Fruit fly (Drosophila melanogaster) whole organism, prepupa: ENCODE measurements around the gene CG14329.
A peak's percentile ranks its signal among the peaks of the same experiment; 100 is the strongest.

Source experiments
- CG10669 ChIP-seq: fragments of 200-800 bp; sonication (Bioruptor generic); optimal IDR thresholded peaks from 3 replicates; lab custom pipeline; 2018; ENCODE audit warnings: missing biosample characterization, mild to moderate bottlenecking, missing genetic modification characterization, moderate library complexity
- CG31627 ChIP-seq: fragments of 200-800 bp; sonication (Bioruptor generic); optimal IDR thresholded peaks from 3 replicates; lab custom pipeline; 2016; ENCODE audit warnings: missing biosample characterization, missing genetic modification characterization
- CG34406 ChIP-seq: fragments of 200-800 bp; sonication (Bioruptor generic); optimal IDR thresholded peaks from 3 replicates; lab custom pipeline; 2016; ENCODE audit warnings: missing biosample characterization, missing genetic modification characterization
- CG4318 ChIP-seq: fragments of 200-800 bp; sonication (Bioruptor generic); optimal IDR thresholded peaks from 3 replicates; lab custom pipeline; 2017; ENCODE audit warnings: missing biosample characterization, mild to moderate bottlenecking, missing genetic modification characterization
- CG6854 ChIP-seq: fragments of 200-800 bp; sonication (Bioruptor generic); optimal IDR thresholded peaks from 2 replicates; lab custom pipeline; 2017; ENCODE audit warnings: missing biosample characterization, mild to moderate bottlenecking, missing genetic modification characterization
- Eip75B ChIP-seq: fragments of 200-800 bp; sonication (Bioruptor generic); optimal IDR thresholded peaks from 3 replicates; lab custom pipeline; 2016; ENCODE audit warnings: missing biosample characterization, missing genetic modification characterization
- Hr4 ChIP-seq: fragments of 200-800 bp; sonication (Bioruptor generic); optimal IDR thresholded peaks from 3 replicates; lab custom pipeline; 2016; ENCODE audit warnings: missing biosample characterization, missing genetic modification characterization
- Lpt ChIP-seq: fragments of 200-800 bp; sonication (Bioruptor generic); optimal IDR thresholded peaks from 3 replicates; lab custom pipeline; 2016; ENCODE audit warnings: missing biosample characterization, missing genetic modification characterization
- Met ChIP-seq: fragments of 200-800 bp; sonication (Bioruptor generic); optimal IDR thresholded peaks from 3 replicates; lab custom pipeline; 2016; ENCODE audit warnings: missing biosample characterization, missing genetic modification characterization
- dsx ChIP-seq: fragments of 200-800 bp; optimal IDR thresholded peaks from 3 replicates; lab custom pipeline; 2019; ENCODE audit warnings: missing biosample characterization, mild to moderate bottlenecking, missing genetic modification characterization, moderate library complexity; ENCODE audit not compliant: poor library complexity, severe bottlenecking
- fd59A ChIP-seq: fragments of 200-800 bp; sonication (Bioruptor generic); optimal IDR thresholded peaks from 2 replicates; lab custom pipeline; 2017; ENCODE audit warnings: missing biosample characterization, mild to moderate bottlenecking, missing genetic modification characterization, missing genetic modification reagents
- net ChIP-seq: fragments of 200-800 bp; sonication (Bioruptor generic); optimal IDR thresholded peaks from 3 replicates; lab custom pipeline; 2016; ENCODE audit warnings: missing biosample characterization, missing genetic modification characterization
- salr ChIP-seq, 2 experiments: fragments of 200-800 bp; sonication (Bioruptor generic); optimal IDR thresholded peaks; 3 replicates each; lab custom pipeline; 2016 to 2018; ENCODE audit warnings: missing biosample characterization in 2 of 2, missing genetic modification characterization in 2 of 2, mild to moderate bottlenecking in 1 of 2
- ss ChIP-seq, 2 experiments: fragments of 200-800 bp; sonication (Bioruptor generic); optimal IDR thresholded peaks; 2 replicates in 1 of 2; 3 replicates in 1 of 2; lab custom pipeline; 2017 to 2018; ENCODE audit warnings: mild to moderate bottlenecking in 2 of 2, missing biosample characterization in 2 of 2, missing genetic modification characterization in 2 of 2, moderate library complexity in 1 of 2

- TF ChIP-seq Met (GFP tag; lab: Kevin White, UChicago) (no peak), Hr4 (GFP tag; lab: Kevin White, UChicago) (no peak), net (GFP tag; lab: Kevin White, UChicago) (no peak), CG6854 (no peak), dsx (GFP tag; lab: Kevin White, UChicago) (no peak), fd59A (GFP tag; lab: Kevin White, UChicago) (no peak), CG10669 (no peak), CG34406 (GFP tag; lab: Kevin White, UChicago) (no peak), ss (GFP tag; optimal IDR thresholded peaks at IDR 0.05; lab: Kevin White, UChicago) (peak; percentile 30 to 36), salr (GFP tag; optimal IDR thresholded peaks at IDR 0.05; lab: Kevin White, UChicago) (no peak), Lpt (no peak), CG31627 (GFP tag; lab: Kevin White, UChicago) (no peak), CG4318 (GFP tag; lab: Kevin White, UChicago) (no peak), Eip75B (GFP tag; lab: Kevin White, UChicago) (no peak)
These were observed 4.1 kb upstream of the CG14329 start for dm6 chr3R:17604880-17605667.
